Worm (Caenorhabditis elegans) whole organism, L4 larva: ENCODE data around the gene lab-2.
A peak's percentile ranks its signal among the peaks of the same experiment; 100 is the strongest.

Experiments
- F26F4.8 ChIP-seq: fragments of 200-800 bp; sonication (Bioruptor generic); conservative IDR thresholded peaks from 2 replicates; pipeline ENCODE4 v1.3.6; 2022; ENCODE audit warnings: missing genetic modification characterization, missing compliant biosample characterization
- F49E8.2 ChIP-seq: sonication (generic microtip); optimal IDR thresholded peaks from 2 replicates; lab custom pipeline; 2016; ENCODE audit warnings: missing compliant biosample characterization, mild to moderate bottlenecking, missing genetic modification characterization, borderline replicate concordance
- R02D3.7 ChIP-seq: fragments of 150-350 bp; sonication (generic microtip); optimal IDR thresholded peaks from 3 replicates; lab custom pipeline; 2014; ENCODE audit warnings: missing biosample characterization, missing genetic modification characterization
- Y75B8A.6 ChIP-seq: fragments of 200-800 bp; sonication (Bioruptor generic); IDR thresholded peaks from 2 replicates; pipeline ENCODE4 v1.3.6; 2022; ENCODE audit warnings: missing genetic modification reagents, missing genetic modification characterization, missing compliant biosample characterization
- ZK337.2 ChIP-seq: fragments of 200-800 bp; sonication (Bioruptor generic); IDR thresholded peaks from 2 replicates; pipeline ENCODE4 v1.3.6; 2022; ENCODE audit warnings: missing genetic modification reagents, missing genetic modification characterization, missing compliant biosample characterization
- ZK546.5 ChIP-seq, 2 experiments: sonication (generic microtip); optimal IDR thresholded peaks; 2 replicates each; lab custom pipeline; 2017; ENCODE audit warnings: missing biosample characterization in 2 of 2, missing genetic modification characterization in 2 of 2
- aly-2 ChIP-seq: sonication (generic microtip); optimal IDR thresholded peaks from 2 replicates; lab custom pipeline; 2018; ENCODE audit warnings: missing biosample characterization, missing genetic modification characterization
- ama-1 ChIP-seq: fragments of 150-350 bp; optimal IDR thresholded peaks from 2 replicates; lab custom pipeline; 2014; ENCODE audit warnings: inconsistent platforms, mixed read lengths
- arid-1 ChIP-seq: fragments of 200-800 bp; sonication (Bioruptor generic); conservative IDR thresholded peaks from 2 replicates; pipeline ENCODE4 v1.3.6; 2022; ENCODE audit warnings: missing genetic modification reagents, missing genetic modification characterization, missing compliant biosample characterization
- ceh-20 ChIP-seq: fragments of 200-800 bp; sonication (Bioruptor generic); IDR thresholded peaks from 2 replicates; pipeline ENCODE4 v1.3.6; 2022; ENCODE audit warnings: missing genetic modification reagents, missing genetic modification characterization, missing compliant biosample characterization
- ceh-28 ChIP-seq: fragments of 150-350 bp; optimal IDR thresholded peaks from 2 replicates; lab custom pipeline; 2014; ENCODE audit warnings: missing biosample characterization, missing genetic modification reagents, missing genetic modification characterization
- ces-1 ChIP-seq: fragments of 150-350 bp; sonication (generic microtip); optimal IDR thresholded peaks from 4 replicates; lab custom pipeline; 2014; ENCODE audit warnings: missing biosample characterization, missing genetic modification reagents, missing genetic modification characterization
- cey-2 ChIP-seq: sonication (generic microtip); optimal IDR thresholded peaks from 3 replicates; lab custom pipeline; 2017; ENCODE audit warnings: missing genetic modification characterization, mild to moderate bottlenecking, missing compliant biosample characterization, antibody characterized with exemption, borderline replicate concordance; ENCODE audit not compliant: insufficient read depth
- daf-12 ChIP-seq: fragments of 150-350 bp; optimal IDR thresholded peaks from 2 replicates; lab custom pipeline; 2014; ENCODE audit warnings: missing biosample characterization, missing genetic modification reagents, missing genetic modification characterization
- daf-19 ChIP-seq: fragments of 200-800 bp; sonication (Bioruptor generic); conservative IDR thresholded peaks from 2 replicates; pipeline ENCODE4 v1.3.6; 2022; ENCODE audit warnings: missing genetic modification characterization, missing compliant biosample characterization
- dpl-1 ChIP-seq: fragments of 150-350 bp; optimal IDR thresholded peaks from 2 replicates; lab custom pipeline; 2014; ENCODE audit warnings: missing biosample characterization, missing genetic modification reagents, missing genetic modification characterization
- duxl-1 ChIP-seq: sonication (generic microtip); optimal IDR thresholded peaks from 2 replicates; lab custom pipeline; 2016; ENCODE audit warnings: mild to moderate bottlenecking, missing genetic modification characterization, moderate library complexity, missing compliant biosample characterization; ENCODE audit not compliant: poor library complexity
- dve-1 ChIP-seq: sonication (generic microtip); optimal IDR thresholded peaks from 2 replicates; lab custom pipeline; 2017; ENCODE audit warnings: antibody characterized with exemption, mild to moderate bottlenecking, missing genetic modification characterization, missing compliant biosample characterization; ENCODE audit not compliant: insufficient read depth
- egl-27 ChIP-seq: sonication (generic microtip); optimal IDR thresholded peaks from 3 replicates; lab custom pipeline; 2017; ENCODE audit warnings: missing biosample characterization, missing genetic modification reagents, missing genetic modification characterization
- egl-43 ChIP-seq: fragments of 200-800 bp; sonication (Bioruptor generic); IDR thresholded peaks from 2 replicates; pipeline ENCODE4 v1.3.6; 2022; ENCODE audit warnings: missing genetic modification reagents, missing genetic modification characterization, missing compliant biosample characterization
- hlh-11 ChIP-seq: fragments of 200-800 bp; sonication (Bioruptor generic); optimal IDR thresholded peaks from 2 replicates; lab custom pipeline; 2018; ENCODE audit warnings: mild to moderate bottlenecking, missing genetic modification characterization, missing compliant biosample characterization
- lim-7 ChIP-seq: fragments of 200-800 bp; sonication (Bioruptor generic); IDR thresholded peaks from 2 replicates; pipeline ENCODE4 v1.3.6; 2022; ENCODE audit warnings: missing genetic modification characterization, missing compliant biosample characterization
- lin-29 ChIP-seq: fragments of 200-800 bp; sonication (Bioruptor generic); IDR thresholded peaks from 2 replicates; pipeline ENCODE4 v1.3.6; 2022; ENCODE audit warnings: missing genetic modification reagents, missing genetic modification characterization, missing compliant biosample characterization
- lsy-2 ChIP-seq, 2 experiments: fragments of 150-350 bp in 1 of 2; sonication (generic microtip) in 1 of 2; optimal IDR thresholded peaks; 2 replicates each; lab custom pipeline; 2014 to 2017; ENCODE audit warnings: missing biosample characterization in 2 of 2, missing genetic modification characterization in 2 of 2
- madf-9 ChIP-seq: fragments of 200-800 bp; sonication (Bioruptor generic); conservative IDR thresholded peaks from 2 replicates; pipeline ENCODE4 v1.3.6; 2022; ENCODE audit warnings: missing genetic modification reagents, missing genetic modification characterization, missing compliant biosample characterization
- mdt-29 ChIP-seq: fragments of 200-800 bp; sonication (Bioruptor generic); IDR thresholded peaks from 2 replicates; pipeline ENCODE4 v1.3.6; 2022; ENCODE audit warnings: missing genetic modification reagents, missing genetic modification characterization, missing compliant biosample characterization
- mep-1 ChIP-seq: fragments of 150-350 bp; sonication (generic microtip); optimal IDR thresholded peaks from 3 replicates; lab custom pipeline; 2014; ENCODE audit warnings: missing biosample characterization, missing genetic modification characterization
- mes-2 ChIP-seq: sonication (generic microtip); optimal IDR thresholded peaks from 2 replicates; lab custom pipeline; 2016; ENCODE audit warnings: missing genotype, mild to moderate bottlenecking, missing genetic modification characterization, missing compliant biosample characterization; ENCODE audit not compliant: poor library complexity, severe bottlenecking
- mxl-2 ChIP-seq: fragments of 200-800 bp; sonication (Bioruptor generic); conservative IDR thresholded peaks from 2 replicates; pipeline ENCODE4 v1.3.6; 2022; ENCODE audit warnings: missing genetic modification reagents, missing genetic modification characterization, missing compliant biosample characterization
- nhr-102 ChIP-seq: sonication (generic microtip); optimal IDR thresholded peaks from 2 replicates; lab custom pipeline; 2016; ENCODE audit warnings: mild to moderate bottlenecking, missing genetic modification characterization, moderate library complexity, missing compliant biosample characterization
- nhr-28 ChIP-seq: fragments of 150-350 bp; optimal IDR thresholded peaks from 2 replicates; lab custom pipeline; 2014; ENCODE audit warnings: missing biosample characterization, missing genetic modification characterization
- nhr-41 ChIP-seq: fragments of 200-800 bp; sonication (Bioruptor generic); IDR thresholded peaks from 2 replicates; pipeline ENCODE4 v1.3.6; 2022; ENCODE audit warnings: missing genetic modification reagents, missing genetic modification characterization, missing compliant biosample characterization
- nhr-48 ChIP-seq: sonication (generic microtip); optimal IDR thresholded peaks from 2 replicates; lab custom pipeline; 2016; ENCODE audit warnings: mild to moderate bottlenecking, missing genetic modification characterization, missing compliant biosample characterization
- nhr-76 ChIP-seq: fragments of 150-350 bp; optimal IDR thresholded peaks from 2 replicates; lab custom pipeline; 2014; ENCODE audit warnings: missing biosample characterization, missing genetic modification characterization
- php-3 ChIP-seq: fragments of 200-800 bp; sonication (Bioruptor generic); IDR thresholded peaks from 2 replicates; pipeline ENCODE4 v1.3.6; 2022; ENCODE audit warnings: missing genetic modification reagents, missing genetic modification characterization, missing compliant biosample characterization
- pqm-1 ChIP-seq: sonication (generic microtip); optimal IDR thresholded peaks from 2 replicates; lab custom pipeline; 2017; ENCODE audit warnings: missing biosample characterization, missing genetic modification characterization
- rbr-2 ChIP-seq: sonication (generic microtip); optimal IDR thresholded peaks from 2 replicates; lab custom pipeline; 2016; ENCODE audit warnings: missing genotype, missing genetic modification characterization, missing compliant biosample characterization
- saeg-2 ChIP-seq: fragments of 200-800 bp; sonication (Bioruptor generic); IDR thresholded peaks from 2 replicates; pipeline ENCODE4 v1.3.6; 2022; ENCODE audit warnings: missing genetic modification reagents, missing genetic modification characterization, missing compliant biosample characterization
- snpc-4 ChIP-seq: fragments of 150-350 bp; optimal IDR thresholded peaks from 2 replicates; lab custom pipeline; 2014; ENCODE audit warnings: missing biosample characterization, missing genetic modification characterization
- spr-1 ChIP-seq: sonication (generic microtip); optimal IDR thresholded peaks from 2 replicates; lab custom pipeline; 2016; ENCODE audit warnings: mild to moderate bottlenecking, missing genetic modification characterization, missing compliant biosample characterization
- tag-97 ChIP-seq: fragments of 200-800 bp; sonication (Bioruptor generic); IDR thresholded peaks from 2 replicates; pipeline ENCODE4 v1.3.6; 2022; ENCODE audit warnings: missing genetic modification characterization, missing compliant biosample characterization
- tra-1 ChIP-seq: fragments of 200-800 bp; sonication (Bioruptor generic); IDR thresholded peaks from 2 replicates; pipeline ENCODE4 v1.3.6; 2022; ENCODE audit warnings: missing genetic modification reagents, missing genetic modification characterization, missing compliant biosample characterization
- unc-130 ChIP-seq: sonication (generic microtip); optimal IDR thresholded peaks from 2 replicates; lab custom pipeline; 2016; ENCODE audit warnings: missing genetic modification reagents, missing genetic modification characterization, missing compliant biosample characterization
- unc-62 ChIP-seq, 3 experiments: fragments of 150-350 bp in 1 of 3; sonication (generic microtip); optimal IDR thresholded peaks in 2 of 3; peaks in 1 of 3; 1 replicate in 1 of 3; 2 replicates in 2 of 3; lab custom pipeline; 2014 to 2017; ENCODE audit warnings: missing biosample characterization in 3 of 3, missing genetic modification characterization in 3 of 3, missing genetic modification reagents in 3 of 3, missing genotype in 1 of 3
- vab-7 ChIP-seq: fragments of 200-800 bp; sonication (Bioruptor generic); IDR thresholded peaks from 2 replicates; pipeline ENCODE4 v1.3.6; 2022; ENCODE audit warnings: missing genetic modification reagents, missing genetic modification characterization, missing compliant biosample characterization
- zag-1 ChIP-seq: fragments of 150-350 bp; optimal IDR thresholded peaks from 2 replicates; lab custom pipeline; 2014; ENCODE audit warnings: missing biosample characterization, missing genetic modification characterization
- zfp-2 ChIP-seq: sonication (generic microtip); optimal IDR thresholded peaks from 2 replicates; lab custom pipeline; 2016; ENCODE audit warnings: mild to moderate bottlenecking, missing genetic modification characterization, missing compliant biosample characterization
- ztf-11 ChIP-seq: fragments of 150-350 bp; optimal IDR thresholded peaks from 2 replicates; lab custom pipeline; 2014; ENCODE audit warnings: missing biosample characterization, missing genetic modification characterization

The lab-2 gene

ce11 chrIII:7358627-7359026, 29.2 kb upstream of the lab-2 start (continued):
- TF ChIP-seq lin-29 (GFP tag; lab: Robert Waterston, UW) (no peak), F49E8.2 (tag; lab: Kevin White, UChicago) (no peak), ces-1 (GFP tag; lab: Kevin White, UChicago) (no peak), snpc-4 (tag; lab: Kevin White, UChicago) (no peak), madf-9 (GFP tag; lab: Robert Waterston, UW) (no peak), nhr-41 (GFP tag; lab: Robert Waterston, UW) (no peak), lim-7 (GFP tag; lab: Robert Waterston, UW) (no peak), php-3 (GFP tag; lab: Robert Waterston, UW) (no peak), ZK546.5 (tag; optimal IDR thresholded peaks at IDR 0.05; lab: Kevin White, UChicago) (no peak), ceh-28 (tag; lab: Kevin White, UChicago) (no peak), Y75B8A.6 (GFP tag; lab: Robert Waterston, UW) (no peak), arid-1 (no peak), mes-2 (no peak), unc-130 (no peak), dve-1 (tag; lab: Kevin White, UChicago) (peak; percentile 24), vab-7 (no peak), daf-19 (GFP tag; lab: Robert Waterston, UW) (no peak), mep-1 (peak; percentile 36), ceh-20 (GFP tag; lab: Robert Waterston, UW) (0 out of 2 replicates have a peak, but pooled peaks have one; percentile 42), dpl-1 (GFP tag; lab: Kevin White, UChicago) (no peak), saeg-2 (GFP tag; lab: Robert Waterston, UW) (no peak), R02D3.7 (tag; lab: Kevin White, UChicago) (no peak), nhr-28 (peak; percentile 63), hlh-11 (tag; lab: Kevin White, UChicago) (peak; percentile 72), aly-2 (tag; lab: Kevin White, UChicago) (no peak), pqm-1 (no peak)

ce11 chrIII:7357356-7357755, 27.9 kb upstream of the lab-2 start, which contains the start of gene F08F8.10:
Gene F08F8.10, minus strand, starts transcription at chrIII:7357393.
- TF ChIP-seq dpl-1 (GFP tag; lab: Kevin White, UChicago): peak; percentile 62
- TF ChIP-seq nhr-48: no peak
- TF ChIP-seq snpc-4 (tag; lab: Kevin White, UChicago): no peak
- no peak for TF ChIP-seq ama-1 (lab: Kevin White, UChicago)
- TF ChIP-seq nhr-28: peak; percentile 31
- TF ChIP-seq saeg-2 (GFP tag; lab: Robert Waterston, UW): no peak
- no peak for TF ChIP-seq tra-1
- no peak for TF ChIP-seq mxl-2 (GFP tag; lab: Robert Waterston, UW)
- no peak for TF ChIP-seq rbr-2
- no peak for TF ChIP-seq ceh-28 (tag; lab: Kevin White, UChicago)
- no peak for TF ChIP-seq zag-1 (tag; lab: Kevin White, UChicago)
- TF ChIP-seq dve-1 (tag; lab: Kevin White, UChicago): peak; percentile 25
- TF ChIP-seq egl-27 (tag; lab: Kevin White, UChicago): no peak
- peak in 1 of 2 experiments; percentile 81 for TF ChIP-seq unc-62 (GFP tag; optimal IDR thresholded peaks at IDR 0.05 in 1 of 2; lab: Kevin White, UChicago)
- TF ChIP-seq unc-62 (tag; optimal IDR thresholded peaks at IDR 0.05; lab: Kevin White, UChicago): no peak
- TF ChIP-seq mes-2: peak; percentile 71
- no peak for TF ChIP-seq F26F4.8 (GFP tag; lab: Robert Waterston, UW)
- no peak for TF ChIP-seq zfp-2 (tag; lab: Kevin White, UChicago)
- no peak for TF ChIP-seq mdt-29 (GFP tag; lab: Robert Waterston, UW)
- no peak for TF ChIP-seq ztf-11
- TF ChIP-seq Y75B8A.6 (GFP tag; lab: Robert Waterston, UW): no peak
- no peak for TF ChIP-seq pqm-1
- no peak for TF ChIP-seq tag-97 (GFP tag; lab: Robert Waterston, UW)
- TF ChIP-seq duxl-1 (tag; lab: Kevin White, UChicago): no peak
- TF ChIP-seq hlh-11 (tag; lab: Kevin White, UChicago): peak; percentile 4
- TF ChIP-seq vab-7: no peak
- no peak for TF ChIP-seq spr-1 (tag; lab: Kevin White, UChicago)
- no peak for TF ChIP-seq egl-43 (GFP tag; lab: Robert Waterston, UW)
- TF ChIP-seq ZK337.2 (GFP tag; lab: Robert Waterston, UW): no peak
- TF ChIP-seq nhr-102 (tag; lab: Kevin White, UChicago): no peak
- no peak for TF ChIP-seq daf-12
- TF ChIP-seq cey-2 (tag; lab: Kevin White, UChicago): no peak
- no peak for TF ChIP-seq php-3 (GFP tag; lab: Robert Waterston, UW)
- no peak for TF ChIP-seq nhr-76 (tag; lab: Kevin White, UChicago)
- peak in 1 of 2 experiments; percentile 67 for TF ChIP-seq lsy-2 (tag; optimal IDR thresholded peaks at IDR 0.05; lab: Kevin White, UChicago)
